Fruit fly (Drosophila melanogaster) whole organism, adult: ENCODE measurements around the gene Or85a.

ENCODE experiments used
- CG11617 ChIP-seq: fragments of 200-800 bp; sonication (Bioruptor generic); optimal IDR thresholded peaks from 2 replicates; lab custom pipeline; 2017; ENCODE audit warnings: mild to moderate bottlenecking, missing biosample characterization, missing genetic modification reagents, missing genetic modification characterization
- CG12768 ChIP-seq: fragments of 200-800 bp; sonication (Bioruptor generic); optimal IDR thresholded peaks from 2 replicates; lab custom pipeline; 2017; ENCODE audit warnings: missing biosample characterization, missing genetic modification characterization, mild to moderate bottlenecking, moderate library complexity, missing genetic modification reagents
- CG14711 ChIP-seq: fragments of 200-800 bp; sonication (Bioruptor generic); optimal IDR thresholded peaks from 2 replicates; lab custom pipeline; 2018; ENCODE audit warnings: missing biosample characterization, mild to moderate bottlenecking, missing genetic modification characterization, moderate library complexity
- CG1620 ChIP-seq: fragments of 200-800 bp; sonication (Bioruptor generic); optimal IDR thresholded peaks from 2 replicates; lab custom pipeline; 2016; ENCODE audit warnings: missing biosample characterization, missing genetic modification characterization
- CG33017 ChIP-seq: fragments of 200-800 bp; sonication (Bioruptor generic); optimal IDR thresholded peaks from 2 replicates; lab custom pipeline; 2018; ENCODE audit warnings: missing biosample characterization, mild to moderate bottlenecking, missing genetic modification characterization, moderate library complexity
- CG5204 ChIP-seq: fragments of 200-800 bp; sonication (Bioruptor generic); optimal IDR thresholded peaks from 2 replicates; lab custom pipeline; 2016; ENCODE audit warnings: missing biosample characterization, missing genetic modification characterization
- CG7045 ChIP-seq: fragments of 200-800 bp; sonication (Bioruptor generic); optimal IDR thresholded peaks from 2 replicates; lab custom pipeline; 2017; ENCODE audit warnings: missing biosample characterization, mild to moderate bottlenecking, missing genetic modification characterization
- CG7101 ChIP-seq: fragments of 200-800 bp; sonication (Bioruptor generic); optimal IDR thresholded peaks from 2 replicates; lab custom pipeline; 2018; ENCODE audit warnings: missing biosample characterization, mild to moderate bottlenecking, missing genetic modification characterization, moderate library complexity
- Clk ChIP-seq: fragments of 200-800 bp; sonication (Bioruptor generic); optimal IDR thresholded peaks from 2 replicates; lab custom pipeline; 2017; ENCODE audit warnings: missing biosample characterization, missing genetic modification characterization
- Crg-1 ChIP-seq: fragments of 200-800 bp; sonication (Bioruptor generic); optimal IDR thresholded peaks from 2 replicates; lab custom pipeline; 2016; ENCODE audit warnings: missing biosample characterization, missing genetic modification characterization
- Hr96 ChIP-seq: fragments of 200-800 bp; sonication (Bioruptor generic); optimal IDR thresholded peaks from 2 replicates; lab custom pipeline; 2016; ENCODE audit warnings: missing biosample characterization, missing genetic modification characterization
- Mnt ChIP-seq: fragments of 200-800 bp; sonication (Bioruptor generic); optimal IDR thresholded peaks from 2 replicates; lab custom pipeline; 2016; ENCODE audit warnings: missing biosample characterization, mild to moderate bottlenecking, missing genetic modification characterization
- bab1 ChIP-seq: fragments of 200-800 bp; sonication (Bioruptor generic); optimal IDR thresholded peaks from 3 replicates; lab custom pipeline; 2019; ENCODE audit warnings: missing biosample characterization, mild to moderate bottlenecking, missing genetic modification characterization, moderate library complexity
- cic ChIP-seq: fragments of 200-800 bp; sonication (Bioruptor generic); optimal IDR thresholded peaks from 2 replicates; lab custom pipeline; 2017; ENCODE audit warnings: missing biosample characterization, mild to moderate bottlenecking, missing genetic modification characterization, moderate library complexity
- cnc ChIP-seq, 2 experiments: fragments of >200 bp; optimal IDR thresholded peaks; 2 replicates each; lab custom pipeline; 2017
- kay ChIP-seq: fragments of 200-800 bp; sonication (Bioruptor generic); peaks from one replicate; lab custom pipeline; 2016; ENCODE audit warnings: missing biosample characterization, missing genetic modification characterization, borderline replicate concordance
- ovo ChIP-seq: fragments of 200-800 bp; sonication (Bioruptor generic); optimal IDR thresholded peaks from 2 replicates; lab custom pipeline; 2016; ENCODE audit warnings: missing biosample characterization, missing genetic modification characterization
- pad ChIP-seq: fragments of 200-800 bp; sonication (Bioruptor generic); optimal IDR thresholded peaks from 3 replicates; lab custom pipeline; 2017; ENCODE audit warnings: missing biosample characterization, missing genetic modification characterization, mild to moderate bottlenecking, moderate library complexity, missing genetic modification reagents
- tj ChIP-seq: fragments of 200-800 bp; sonication (Bioruptor generic); optimal IDR thresholded peaks from 3 replicates; lab custom pipeline; 2017; ENCODE audit warnings: missing biosample characterization, mild to moderate bottlenecking, missing genetic modification characterization, moderate library complexity
- toe ChIP-seq: fragments of 200-800 bp; sonication (Bioruptor generic); optimal IDR thresholded peaks from 2 replicates; lab custom pipeline; 2016; ENCODE audit warnings: missing biosample characterization, missing genetic modification characterization

The Or85a gene

dm6 chr3R:8303848-8304247 is 17.7 kb upstream of the Or85a start, which contains the start of gene nac:
Gene nac, minus strand, starts transcription at chr3R:8304023.
- TF ChIP-seq CG5204 (GFP tag; lab: Kevin White, UChicago), result no peak
- no peak for TF ChIP-seq CG7101 (tag; lab: Kevin White, UChicago)
- no peak for TF ChIP-seq cic (GFP tag; lab: Kevin White, UChicago)
- TF ChIP-seq pad (GFP tag; lab: Kevin White, UChicago), result peak; percentile 7
- no peak for TF ChIP-seq CG33017
- no peak for TF ChIP-seq toe (GFP tag; lab: Kevin White, UChicago)
- TF ChIP-seq Hr96 (GFP tag; lab: Kevin White, UChicago), result no peak
- peak; percentile 64 for TF ChIP-seq bab1 (GFP tag; lab: Kevin White, UChicago)
- no peak for TF ChIP-seq CG7045 (GFP tag; lab: Kevin White, UChicago)
- peak; percentile 6 for TF ChIP-seq Mnt (GFP tag; lab: Kevin White, UChicago)
- peak; percentile 8 for TF ChIP-seq CG12768

dm6 chr3R:8305110-8305509 is 16.4 kb upstream of the Or85a start, which contains the start of gene Sgt1:
Gene Sgt1, minus strand, starts transcription at chr3R:8305274.
- peak; percentile 1 for TF ChIP-seq CG14711
- TF ChIP-seq CG12768, result peak; percentile 34
- TF ChIP-seq tj (GFP tag; lab: Kevin White, UChicago), result no peak
- no peak for TF ChIP-seq CG7045 (GFP tag; lab: Kevin White, UChicago)
- TF ChIP-seq CG7101 (tag; lab: Kevin White, UChicago), result peak; percentile 64
- peak; percentile 41 for TF ChIP-seq Clk (GFP tag; lab: Kevin White, UChicago)
- peak; percentile 76 for TF ChIP-seq CG1620 (GFP tag; lab: Kevin White, UChicago)
- TF ChIP-seq CG33017, result peak; percentile 29
- peak; percentile 66 for TF ChIP-seq Mnt (GFP tag; lab: Kevin White, UChicago)
- TF ChIP-seq CG11617, result peak; percentile 11
- peak; percentile 64 for TF ChIP-seq toe (GFP tag; lab: Kevin White, UChicago)
- no peak for TF ChIP-seq cnc (optimal IDR thresholded peaks at IDR 0.05; lab: Kevin White, UChicago)
- TF ChIP-seq bab1 (GFP tag; lab: Kevin White, UChicago), result peak; percentile 53
- no peak for TF ChIP-seq pad (GFP tag; lab: Kevin White, UChicago)
- peak; percentile 21 for TF ChIP-seq ovo
- TF ChIP-seq Crg-1 (GFP tag; lab: Kevin White, UChicago), result peak; percentile 74
- peak; percentile 64 for TF ChIP-seq cic (GFP tag; lab: Kevin White, UChicago)

dm6 chr3R:8306188-8306926 is 15.2 kb upstream of the Or85a start:
- TF ChIP-seq CG12768 (peak; percentile 2), CG7101 (tag; lab: Kevin White, UChicago) (no peak), pad (GFP tag; lab: Kevin White, UChicago) (peak; percentile 99)

dm6 chr3R:8306927-8307261 is 14.7 kb upstream of the Or85a start:
- TF ChIP-seq CG11617, result no peak

- no peak for TF ChIP-seq CG11617
- no peak for TF ChIP-seq Mnt (GFP tag; lab: Kevin White, UChicago)
- TF ChIP-seq CG14711, result no peak
- no peak for TF ChIP-seq bab1 (GFP tag; lab: Kevin White, UChicago)
- TF ChIP-seq Hr96 (GFP tag; lab: Kevin White, UChicago), result no peak
- no peak for TF ChIP-seq ovo
- TF ChIP-seq CG7101 (tag; lab: Kevin White, UChicago), result no peak
- TF ChIP-seq toe (GFP tag; lab: Kevin White, UChicago), result no peak
Measured at dm6 chr3R:8307283-8307682, 14.3 kb upstream of the Or85a start.

- TF ChIP-seq cic (GFP tag; lab: Kevin White, UChicago) (peak; percentile 24), toe (GFP tag; lab: Kevin White, UChicago) (no peak)
Measured at dm6 chr3R:8308515-8308959, 13.0 kb upstream of the Or85a start, which contains the start of gene tex. Gene tex, minus strand, starts transcription at chr3R:8308645.

- TF ChIP-seq kay (GFP tag; lab: Kevin White, UChicago) (no peak), CG5204 (GFP tag; lab: Kevin White, UChicago) (no peak), CG11617 (no peak), CG12768 (no peak), tj (GFP tag; lab: Kevin White, UChicago) (no peak), toe (GFP tag; lab: Kevin White, UChicago) (no peak), CG7045 (GFP tag; lab: Kevin White, UChicago) (no peak), CG33017 (no peak), CG14711 (no peak), Clk (GFP tag; lab: Kevin White, UChicago) (no peak), Crg-1 (GFP tag; lab: Kevin White, UChicago) (no peak), cic (GFP tag; lab: Kevin White, UChicago) (no peak), pad (GFP tag; lab: Kevin White, UChicago) (no peak), CG1620 (GFP tag; lab: Kevin White, UChicago) (no peak), CG7101 (tag; lab: Kevin White, UChicago) (no peak), bab1 (GFP tag; lab: Kevin White, UChicago) (no peak), Mnt (GFP tag; lab: Kevin White, UChicago) (no peak), ovo (no peak), Hr96 (GFP tag; lab: Kevin White, UChicago) (no peak)
Measured at dm6 chr3R:8310678-8311077, 10.9 kb upstream of the Or85a start, which contains the start of gene CG11693. Gene CG11693, minus strand, starts transcription at chr3R:8310778.
